Worm (Caenorhabditis elegans) whole organism, mixed stage, embryonic: ENCODE data around the gene prp-8.

Source experiments
- M03D4.4 ChIP-seq: sonication (generic microtip); optimal IDR thresholded peaks from 2 replicates; lab custom pipeline; 2017; ENCODE audit warnings: mild to moderate bottlenecking, missing genetic modification characterization, missing compliant biosample characterization
- bed-3 ChIP-seq: fragments of 200-800 bp; sonication (Bioruptor generic); optimal IDR thresholded peaks from 3 replicates; lab custom pipeline; 2018; ENCODE audit warnings: mild to moderate bottlenecking, missing genetic modification characterization, moderate library complexity, missing compliant biosample characterization
- blmp-1 ChIP-seq: fragments of 150-350 bp; optimal IDR thresholded peaks from 2 replicates; lab custom pipeline; 2014; ENCODE audit warnings: missing biosample characterization, missing genetic modification characterization
- ceh-39 ChIP-seq: fragments of 150-350 bp; optimal IDR thresholded peaks from 2 replicates; lab custom pipeline; 2014; ENCODE audit warnings: missing biosample characterization, missing genetic modification characterization
- ceh-43 ChIP-seq: fragments of 200-800 bp; sonication (Bioruptor generic); optimal IDR thresholded peaks from 2 replicates; lab custom pipeline; 2018; ENCODE audit warnings: mild to moderate bottlenecking, missing genetic modification characterization, moderate library complexity, missing compliant biosample characterization
- ceh-83 ChIP-seq: fragments of 200-800 bp; sonication (Bioruptor generic); optimal IDR thresholded peaks from 2 replicates; lab custom pipeline; 2018; ENCODE audit warnings: mild to moderate bottlenecking, missing genetic modification characterization, missing compliant biosample characterization
- ces-1 ChIP-seq: fragments of 150-350 bp; optimal IDR thresholded peaks from 2 replicates; lab custom pipeline; 2014; ENCODE audit warnings: missing biosample characterization, missing genetic modification reagents, missing genetic modification characterization
- cnd-1 ChIP-seq: fragments of 200-800 bp; sonication (Bioruptor generic); optimal IDR thresholded peaks from 2 replicates; lab custom pipeline; 2018; ENCODE audit warnings: mild to moderate bottlenecking, missing genetic modification characterization, missing compliant biosample characterization
- drap-1 ChIP-seq: fragments of 200-800 bp; sonication (Bioruptor generic); optimal IDR thresholded peaks from 3 replicates; lab custom pipeline; 2018; ENCODE audit warnings: mild to moderate bottlenecking, missing genetic modification characterization, missing compliant biosample characterization
- elt-1 ChIP-seq: sonication (generic microtip); optimal IDR thresholded peaks from 2 replicates; lab custom pipeline; 2017; ENCODE audit warnings: missing genetic modification characterization, mild to moderate bottlenecking, missing compliant biosample characterization, antibody characterized with exemption, moderate library complexity, borderline replicate concordance; ENCODE audit not compliant: insufficient read depth
- elt-3 ChIP-seq: fragments of 150-350 bp; optimal IDR thresholded peaks from 2 replicates; lab custom pipeline; 2014; ENCODE audit warnings: missing biosample characterization, missing genetic modification characterization
- flh-1 ChIP-seq: fragments of 200-800 bp; sonication (Bioruptor generic); optimal IDR thresholded peaks from 2 replicates; lab custom pipeline; 2018; ENCODE audit warnings: mild to moderate bottlenecking, missing genetic modification characterization, moderate library complexity, missing compliant biosample characterization
- ham-2 ChIP-seq: fragments of 200-800 bp; sonication (Bioruptor generic); optimal IDR thresholded peaks from 2 replicates; lab custom pipeline; 2018; ENCODE audit warnings: mild to moderate bottlenecking, missing genetic modification characterization, missing compliant biosample characterization
- hlh-1 ChIP-seq: fragments of 150-350 bp; optimal IDR thresholded peaks from 2 replicates; lab custom pipeline; 2014; ENCODE audit warnings: missing biosample characterization, missing genetic modification reagents, missing genetic modification characterization
- lin-13 ChIP-seq: fragments of 150-350 bp; optimal IDR thresholded peaks from 2 replicates; lab custom pipeline; 2014; ENCODE audit warnings: missing biosample characterization, missing genetic modification characterization
- lin-32 ChIP-seq: fragments of 200-800 bp; sonication (Bioruptor generic); optimal IDR thresholded peaks from 2 replicates; lab custom pipeline; 2018; ENCODE audit warnings: mild to moderate bottlenecking, missing genetic modification characterization, missing compliant biosample characterization
- lsy-2 ChIP-seq: fragments of 150-350 bp; optimal IDR thresholded peaks from 2 replicates; lab custom pipeline; 2014; ENCODE audit warnings: missing biosample characterization, missing genetic modification characterization
- mab-5 ChIP-seq: fragments of 150-350 bp; optimal IDR thresholded peaks from 2 replicates; lab custom pipeline; 2014; ENCODE audit warnings: missing biosample characterization, missing genetic modification characterization
- mep-1 ChIP-seq: fragments of 150-350 bp; optimal IDR thresholded peaks from 2 replicates; lab custom pipeline; 2017; ENCODE audit warnings: missing biosample characterization, missing genetic modification reagents, missing genetic modification characterization, inconsistent platforms
- mls-2 ChIP-seq: sonication (generic microtip); optimal IDR thresholded peaks from 2 replicates; lab custom pipeline; 2016; ENCODE audit warnings: mild to moderate bottlenecking, missing genetic modification characterization, moderate library complexity, missing compliant biosample characterization
- nhr-12 ChIP-seq: fragments of 150-350 bp; optimal IDR thresholded peaks from 2 replicates; lab custom pipeline; 2014; ENCODE audit warnings: missing biosample characterization, missing genetic modification characterization
- nhr-2 ChIP-seq: fragments of 150-350 bp; optimal IDR thresholded peaks from 2 replicates; lab custom pipeline; 2014; ENCODE audit warnings: missing biosample characterization, missing genetic modification characterization
- nhr-237 ChIP-seq: fragments of 150-350 bp; optimal IDR thresholded peaks from 2 replicates; lab custom pipeline; 2014; ENCODE audit warnings: missing biosample characterization, missing genetic modification characterization
- nhr-28 ChIP-seq: fragments of 150-350 bp; optimal IDR thresholded peaks from 2 replicates; lab custom pipeline; 2014; ENCODE audit warnings: missing biosample characterization, missing genetic modification characterization
- nhr-76 ChIP-seq: sonication (generic microtip); optimal IDR thresholded peaks from 2 replicates; lab custom pipeline; 2017; ENCODE audit warnings: missing biosample characterization, missing genetic modification characterization
- pha-4 ChIP-seq: fragments of 150-350 bp; optimal IDR thresholded peaks from 2 replicates; lab custom pipeline; 2018; ENCODE audit warnings: missing biosample characterization, missing genetic modification reagents, missing genetic modification characterization
- sem-2 ChIP-seq: fragments of 200-800 bp; sonication (Bioruptor generic); optimal IDR thresholded peaks from 2 replicates; lab custom pipeline; 2018; ENCODE audit warnings: mild to moderate bottlenecking, missing genetic modification characterization, missing compliant biosample characterization
- snpc-4 ChIP-seq: fragments of 150-350 bp; optimal IDR thresholded peaks from 2 replicates; lab custom pipeline; 2014; ENCODE audit warnings: missing biosample characterization, missing genetic modification characterization
- sptf-1 ChIP-seq: sonication (generic microtip); optimal IDR thresholded peaks from 2 replicates; lab custom pipeline; 2017; ENCODE audit warnings: mild to moderate bottlenecking, missing genetic modification characterization, moderate library complexity, missing compliant biosample characterization
- tbx-8 ChIP-seq: fragments of 200-800 bp; sonication (Bioruptor generic); optimal IDR thresholded peaks from 2 replicates; lab custom pipeline; 2018; ENCODE audit warnings: mild to moderate bottlenecking, missing genetic modification characterization, moderate library complexity, missing compliant biosample characterization
- unc-120 ChIP-seq: sonication (generic microtip); optimal IDR thresholded peaks from 2 replicates; lab custom pipeline; 2017; ENCODE audit warnings: missing genetic modification characterization, missing compliant biosample characterization; ENCODE audit not compliant: poor library complexity, severe bottlenecking
- unc-39 ChIP-seq: fragments of 150-350 bp; optimal IDR thresholded peaks from 2 replicates; lab custom pipeline; 2014; ENCODE audit warnings: missing biosample characterization, missing genetic modification characterization
- unc-62 ChIP-seq: fragments of 150-350 bp; optimal IDR thresholded peaks from 2 replicates; lab custom pipeline; 2014; ENCODE audit warnings: missing biosample characterization, missing genetic modification reagents, missing genetic modification characterization
- zip-8 ChIP-seq: fragments of 150-350 bp; optimal IDR thresholded peaks from 2 replicates; lab custom pipeline; 2014; ENCODE audit warnings: missing biosample characterization, missing genetic modification characterization
- ztf-11 ChIP-seq: fragments of 150-350 bp; optimal IDR thresholded peaks from 2 replicates; lab custom pipeline; 2014; ENCODE audit warnings: missing biosample characterization, missing genetic modification characterization

The prp-8 gene

ce11 chrIII:8163788-8164423, at the start of gene prp-8:
TSS of gene prp-8 (plus strand) at chrIII:8164373.
- TF ChIP-seq cnd-1 (tag; lab: Kevin White, UChicago) (peak; percentile 50), sem-2 (GFP tag; lab: Kevin White, UChicago) (no peak), ceh-83 (GFP tag; lab: Kevin White, UChicago) (no peak), zip-8 (tag; lab: Kevin White, UChicago) (no peak), mls-2 (tag; lab: Kevin White, UChicago) (no peak), elt-3 (tag; lab: Kevin White, UChicago) (no peak), tbx-8 (GFP tag; lab: Kevin White, UChicago) (no peak), drap-1 (GFP tag; lab: Kevin White, UChicago) (peak; percentile 17), M03D4.4 (tag; lab: Kevin White, UChicago) (peak; percentile 18), mab-5 (no peak), nhr-237 (no peak), ham-2 (GFP tag; lab: Kevin White, UChicago) (no peak), ztf-11 (tag; lab: Kevin White, UChicago) (no peak), unc-120 (peak; percentile 45), nhr-28 (no peak), nhr-2 (tag; lab: Kevin White, UChicago) (no peak), flh-1 (GFP tag; lab: Kevin White, UChicago) (no peak), nhr-76 (tag; lab: Kevin White, UChicago) (no peak), nhr-12 (tag; lab: Kevin White, UChicago) (no peak), ceh-39 (tag; lab: Kevin White, UChicago) (peak; percentile 94), sptf-1 (tag; lab: Kevin White, UChicago) (peak; percentile 68), pha-4 (tag; lab: Kevin White, UChicago) (peak; percentile 84), mep-1 (peak; percentile 87), blmp-1 (tag; lab: Kevin White, UChicago) (no peak), hlh-1 (tag; lab: Kevin White, UChicago) (peak; percentile 43), elt-1 (tag; lab: Kevin White, UChicago) (peak; percentile 38), ces-1 (GFP tag; lab: Kevin White, UChicago) (no peak), ceh-43 (peak; percentile 25), lin-13 (tag; lab: Kevin White, UChicago) (peak; percentile 86), lin-32 (no peak), lsy-2 (tag; lab: Kevin White, UChicago) (peak; percentile 97), bed-3 (GFP tag; lab: Kevin White, UChicago) (no peak), snpc-4 (no peak)

DNA sequence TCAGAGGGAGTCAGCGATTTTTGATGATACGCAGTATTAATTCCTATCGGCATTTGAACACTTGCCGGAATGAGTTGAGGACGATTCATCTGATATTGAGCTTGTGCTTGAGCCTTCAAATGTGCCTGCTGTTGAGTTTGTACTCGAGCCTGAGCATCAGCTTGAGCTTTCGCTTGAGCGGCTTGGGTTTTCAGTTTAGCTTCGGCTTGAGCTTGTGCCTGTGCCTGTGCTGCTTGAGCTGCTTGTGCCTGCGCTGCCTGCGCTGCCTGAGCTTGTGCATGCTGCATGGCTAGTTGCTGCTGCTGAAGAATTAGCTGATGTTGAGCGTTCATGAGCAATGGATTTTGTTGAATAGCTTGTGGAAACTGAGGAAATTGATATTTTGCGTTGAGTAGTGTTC, 48.3 kb upstream of the prp-8 start:
- no peak for TF ChIP-seq ceh-83 (GFP tag; lab: Kevin White, UChicago)
- no peak for TF ChIP-seq nhr-28
- TF ChIP-seq pha-4 (tag; lab: Kevin White, UChicago): no peak
- no peak for TF ChIP-seq mep-1
- no peak for TF ChIP-seq ces-1 (GFP tag; lab: Kevin White, UChicago)
- no peak for TF ChIP-seq nhr-2 (tag; lab: Kevin White, UChicago)
- no peak for TF ChIP-seq bed-3 (GFP tag; lab: Kevin White, UChicago)
- no peak for TF ChIP-seq lin-13 (tag; lab: Kevin White, UChicago)
- TF ChIP-seq blmp-1 (tag; lab: Kevin White, UChicago): no peak
- no peak for TF ChIP-seq drap-1 (GFP tag; lab: Kevin White, UChicago)

- no peak for TF ChIP-seq sem-2 (GFP tag; lab: Kevin White, UChicago)
- TF ChIP-seq ceh-39 (tag; lab: Kevin White, UChicago): no peak
- TF ChIP-seq unc-120: no peak
- TF ChIP-seq mab-5: no peak
- TF ChIP-seq unc-39 (tag; lab: Kevin White, UChicago): no peak
- TF ChIP-seq unc-62 (GFP tag; lab: Kevin White, UChicago): no peak
- no peak for TF ChIP-seq elt-3 (tag; lab: Kevin White, UChicago)
- no peak for TF ChIP-seq ham-2 (GFP tag; lab: Kevin White, UChicago)
Observed at ce11 chrIII:8117155-8117554, 47.0 kb upstream of the prp-8 start.
